Fruit fly (Drosophila melanogaster): ENCODE data around the gene fal.

fal gene

DNA sequence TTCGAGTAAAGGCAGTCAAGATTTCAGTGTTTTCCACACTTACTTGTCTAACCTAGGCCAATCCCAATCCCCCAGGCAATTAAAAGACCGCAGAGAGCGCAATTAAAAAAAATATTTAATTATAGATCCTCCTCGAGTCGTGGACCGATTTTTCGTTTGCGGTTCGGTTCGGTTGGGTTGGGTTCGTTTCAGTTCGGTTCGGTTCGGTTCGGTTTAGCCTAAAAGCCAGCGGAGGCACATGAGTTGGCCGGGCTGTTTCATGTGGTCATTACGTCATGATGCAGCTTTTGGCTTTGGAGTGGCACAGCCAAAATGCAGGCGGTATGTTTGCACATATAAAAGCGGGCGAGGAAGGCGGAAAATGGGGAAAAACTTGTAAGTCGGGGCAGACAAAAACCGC is 37.4 kb downstream of the fal start:
- TF ChIP-seq CG4496 (GFP tag; IDR thresholded peaks at IDR 0.05) (0 out of 3 replicates have a peak, but pooled peaks have one; percentile 27), CG8301 (tag; optimal IDR thresholded peaks at IDR 0.05) (no peak), CG13204 (GFP tag; optimal IDR thresholded peaks at IDR 0.05) (no peak)

DNA sequence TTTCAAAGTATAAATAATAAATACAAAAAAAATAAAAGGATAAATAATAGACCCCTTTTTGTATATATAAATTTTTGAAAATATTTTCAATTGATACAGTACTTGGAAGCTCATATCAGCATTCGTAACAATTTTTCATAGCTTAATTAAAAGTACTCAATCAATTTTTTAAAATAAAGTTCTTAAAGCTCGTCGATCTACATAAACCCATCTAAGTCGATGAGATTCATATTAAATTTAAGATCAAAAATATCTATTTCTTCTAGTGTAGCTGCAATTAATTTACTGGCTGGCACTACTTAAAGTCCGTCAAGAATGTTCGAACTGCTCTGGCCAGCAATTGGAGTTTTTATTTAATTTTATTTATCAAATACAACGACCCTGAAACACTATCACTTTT is 42.3 kb downstream of the fal start:
- no peak for TF ChIP-seq CG17806 (tag; optimal IDR thresholded peaks at IDR 0.05)
- peak; percentile 51 for TF ChIP-seq CG14655 (GFP tag; optimal IDR thresholded peaks at IDR 0.05)
- TF ChIP-seq CG8301 (tag; optimal IDR thresholded peaks at IDR 0.05) = no peak
- TF ChIP-seq CG9948 (tag; optimal IDR thresholded peaks at IDR 0.05) = peak; percentile 30

DNA sequence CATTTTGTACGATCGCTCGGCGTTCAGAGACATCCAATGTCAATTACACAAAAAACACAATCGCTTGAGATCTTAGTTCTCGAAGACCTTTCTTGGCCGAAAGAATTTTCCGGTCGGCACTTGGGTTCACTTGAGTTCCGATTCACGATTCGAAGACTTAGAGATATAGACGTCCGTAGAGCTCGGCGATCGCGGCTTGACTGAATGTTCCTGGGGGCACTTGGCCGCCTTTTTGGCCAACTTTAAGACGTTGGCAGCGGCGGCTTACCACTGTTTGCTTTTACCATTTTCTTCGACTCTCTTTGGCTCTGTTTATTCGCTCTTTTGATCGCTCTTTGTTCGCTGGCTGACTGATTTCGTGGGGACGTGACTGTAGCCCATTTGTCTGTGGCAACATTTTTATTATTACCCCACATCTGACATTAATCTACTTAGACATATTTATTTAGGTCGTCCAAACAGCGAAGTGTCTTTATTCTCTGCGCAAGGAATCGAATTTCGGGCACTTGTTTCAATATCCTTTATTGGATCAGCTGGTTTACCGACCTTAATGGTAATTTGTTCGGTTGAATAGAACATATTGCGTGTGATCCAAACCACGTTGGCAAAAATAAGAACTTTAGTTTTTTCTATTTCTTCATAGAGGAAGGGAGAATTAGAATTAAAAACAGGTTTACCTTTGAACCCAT is 43.2 kb downstream of the fal start, which contains the start of gene pip:
Gene pip (minus strand): TSS at position 212 of the 689 bp plus-strand sequence.
- TF ChIP-seq fd96Ca (GFP tag; IDR thresholded peaks at IDR 0.05) (0 out of 3 replicates have a peak, but pooled peaks have one; percentile 25), CG32121 (GFP tag; IDR thresholded peaks at IDR 0.05) (no peak), CG12605 (GFP tag; IDR thresholded peaks at IDR 0.05) (peak; percentile 53; the same call in 1 of the 2 replicates), Ets98B (GFP tag; IDR thresholded peaks at IDR 0.05) (peak; percentile 31; the same call in 1 of the 2 replicates)

DNA sequence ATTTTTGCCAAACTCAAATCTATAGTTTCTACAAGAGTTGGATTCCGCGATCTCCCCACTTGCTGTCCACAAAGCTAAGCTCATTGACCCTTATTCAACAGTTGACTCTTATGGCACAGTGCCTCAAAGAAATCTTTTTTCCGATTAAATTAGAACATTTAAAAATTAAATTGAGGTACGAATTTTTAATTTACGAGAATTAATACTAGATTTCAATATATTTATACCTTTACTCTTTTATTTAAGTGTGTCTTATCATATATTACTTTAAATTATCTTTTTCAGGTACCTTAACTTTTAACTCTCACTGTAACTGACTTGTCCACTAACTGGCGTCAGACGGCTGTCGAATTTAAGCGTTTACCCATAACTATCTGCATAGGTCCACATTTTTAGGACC is 43.9 kb downstream of the fal start:
- no peak for TF ChIP-seq Pif1A (GFP tag; optimal IDR thresholded peaks at IDR 0.05)
- TF ChIP-seq CG4496 (GFP tag; IDR thresholded peaks at IDR 0.05) = no peak
- TF ChIP-seq CG14655 (GFP tag; optimal IDR thresholded peaks at IDR 0.05) = peak; percentile 13
- peak; percentile 3 for TF ChIP-seq CG8159 (tag; optimal IDR thresholded peaks at IDR 0.05)

DNA sequence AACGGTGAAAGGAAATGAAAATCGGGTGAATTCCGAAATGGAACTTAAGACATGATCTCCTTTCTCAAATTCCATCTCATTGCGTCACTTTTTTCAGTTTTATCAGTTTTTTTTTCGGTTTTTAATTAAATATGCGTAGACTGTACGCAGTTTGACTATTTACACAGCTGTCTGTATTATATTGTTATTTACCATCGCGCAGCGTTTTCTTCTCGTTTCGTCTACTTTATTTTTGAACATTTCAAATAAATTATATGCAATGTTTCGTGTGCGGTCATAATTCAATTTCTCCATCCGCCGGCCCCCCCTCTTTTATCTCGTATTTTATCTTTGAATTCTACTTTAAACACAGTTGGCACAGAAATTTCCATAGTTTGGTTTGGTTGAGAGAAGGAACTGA is 46.2 kb downstream of the fal start:
- TF ChIP-seq CG10348 (GFP tag; IDR thresholded peaks at IDR 0.05) (no peak), Pif1B (GFP tag; optimal IDR thresholded peaks at IDR 0.05) (no peak), CG17806 (tag; optimal IDR thresholded peaks at IDR 0.05) (no peak), CG9948 (tag; optimal IDR thresholded peaks at IDR 0.05) (no peak), CG13204 (GFP tag; optimal IDR thresholded peaks at IDR 0.05) (no peak), CG34367 (tag; optimal IDR thresholded peaks at IDR 0.05) (no peak), CG15710 (tag; optimal IDR thresholded peaks at IDR 0.05) (no peak), rn (GFP tag; IDR thresholded peaks at IDR 0.05) (no peak), Snoo (tag; optimal IDR thresholded peaks at IDR 0.05) (no peak), CG8301 (tag; optimal IDR thresholded peaks at IDR 0.05) (no peak), EcR (GFP tag; optimal IDR thresholded peaks at IDR 0.05) (no peak), fd96Ca (GFP tag; IDR thresholded peaks at IDR 0.05) (no peak), Ets98B (GFP tag; IDR thresholded peaks at IDR 0.05) (no peak), Pif1A (GFP tag; optimal IDR thresholded peaks at IDR 0.05) (no peak), CG14655 (GFP tag; optimal IDR thresholded peaks at IDR 0.05) (no peak), gl (tag; optimal IDR thresholded peaks at IDR 0.05) (no peak), CG8159 (tag; optimal IDR thresholded peaks at IDR 0.05) (no peak)

Measured in whole organism, pupa.